Worm (Caenorhabditis elegans) whole organism, L4 larva: ENCODE data around the gene gegf-1.

Experiments used
- R02D3.7 ChIP-seq: fragments of 150-350 bp; sonication (generic microtip); optimal IDR thresholded peaks from 3 replicates; lab custom pipeline; 2014; ENCODE audit warnings: missing biosample characterization, missing genetic modification characterization
- aha-1 ChIP-seq: fragments of 150-350 bp; peaks from one replicate; lab custom pipeline; 2014; ENCODE audit warnings: missing biosample characterization, missing genetic modification characterization
- ama-1 ChIP-seq: fragments of 150-350 bp; optimal IDR thresholded peaks from 2 replicates; lab custom pipeline; 2014; ENCODE audit warnings: inconsistent platforms, mixed read lengths
- lin-13 ChIP-seq: fragments of 150-350 bp; optimal IDR thresholded peaks from 2 replicates; lab custom pipeline; 2014; ENCODE audit warnings: missing biosample characterization, missing genetic modification reagents, missing genetic modification characterization
- lin-39 ChIP-seq: fragments of 150-350 bp; optimal IDR thresholded peaks from 2 replicates; lab custom pipeline; 2014; ENCODE audit warnings: missing biosample characterization, missing genetic modification reagents, missing genetic modification characterization
- nhr-11 ChIP-seq: fragments of 150-350 bp; optimal IDR thresholded peaks from 2 replicates; lab custom pipeline; 2014; ENCODE audit warnings: missing biosample characterization, missing genetic modification characterization
- nhr-41 ChIP-seq: fragments of 200-800 bp; sonication (Bioruptor generic); IDR thresholded peaks from 2 replicates; pipeline ENCODE4 v1.3.6; 2022; ENCODE audit warnings: missing genetic modification reagents, missing genetic modification characterization, missing compliant biosample characterization
- nhr-77 ChIP-seq: fragments of 150-350 bp; optimal IDR thresholded peaks from 2 replicates; lab custom pipeline; 2014; ENCODE audit warnings: missing biosample characterization, missing genetic modification characterization
- pha-4 ChIP-seq, 2 experiments: fragments of 150-350 bp in 1 of 2; fragments of 200-800 bp in 1 of 2; sonication (Bioruptor generic) in 1 of 2; IDR thresholded peaks in 1 of 2; optimal IDR thresholded peaks in 1 of 2; 2 replicates each; pipeline versions ENCODE4 v1.3.6 to Lab custom; 2014 to 2022; ENCODE audit warnings: missing genetic modification characterization in 2 of 2, missing genetic modification reagents in 2 of 2, missing biosample characterization in 1 of 2, missing compliant biosample characterization in 1 of 2
- spr-1 ChIP-seq: sonication (generic microtip); optimal IDR thresholded peaks from 2 replicates; lab custom pipeline; 2016; ENCODE audit warnings: mild to moderate bottlenecking, missing genetic modification characterization, missing compliant biosample characterization
- zag-1 ChIP-seq: fragments of 150-350 bp; optimal IDR thresholded peaks from 2 replicates; lab custom pipeline; 2014; ENCODE audit warnings: missing biosample characterization, missing genetic modification characterization
- ztf-7 ChIP-seq: fragments of 150-350 bp; optimal IDR thresholded peaks from 2 replicates; lab custom pipeline; 2014; ENCODE audit warnings: missing biosample characterization, missing genetic modification characterization

DNA sequence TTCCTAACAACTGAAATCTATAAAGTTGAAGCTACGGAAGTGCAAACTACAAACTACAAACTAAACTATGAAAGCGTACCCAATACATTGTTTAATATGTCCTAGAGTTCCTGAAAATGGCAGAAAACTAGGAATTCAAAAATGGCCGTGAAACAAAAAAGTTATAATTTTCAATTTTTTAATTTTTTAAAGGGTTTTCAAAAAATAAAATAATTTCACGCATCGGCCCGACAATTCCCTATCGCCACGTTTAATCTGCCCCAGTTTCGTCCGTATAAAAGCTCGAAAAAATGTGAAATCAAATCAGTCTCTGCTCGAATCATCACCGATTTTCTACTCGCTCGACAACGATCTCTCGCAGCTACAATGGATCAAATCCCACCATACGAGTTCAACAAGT is 953 bp upstream of the gegf-1 start, which contains the start of gene Y38C1AA.7:
- TF ChIP-seq nhr-41 (GFP tag; lab: Robert Waterston, UW) (no peak), nhr-11 (tag; lab: Kevin White, UChicago) (no peak), zag-1 (no peak), ama-1 (lab: Kevin White, UChicago) (no peak), aha-1 (tag; lab: Kevin White, UChicago) (no peak), lin-39 (no peak), nhr-77 (tag; lab: Kevin White, UChicago) (no peak), pha-4 (GFP tag; IDR thresholded peaks at IDR 0.05; lab: Robert Waterston, UW) (no peak), pha-4 (tag; optimal IDR thresholded peaks at IDR 0.05; lab: Kevin White, UChicago) (no peak), spr-1 (tag; lab: Kevin White, UChicago) (no peak), lin-13 (GFP tag; lab: Kevin White, UChicago) (no peak), R02D3.7 (no peak), ztf-7 (tag; lab: Kevin White, UChicago) (no peak)
